Worm (Caenorhabditis elegans) whole organism, L3 larva: Measurements from ENCODE around the gene rps-1.

Experiments used
- R02D3.7 ChIP-seq: fragments of 150-350 bp; optimal IDR thresholded peaks from 2 replicates; lab custom pipeline; 2014; ENCODE audit warnings: missing biosample characterization, missing genetic modification characterization
- ZK546.5 ChIP-seq: sonication (generic microtip); optimal IDR thresholded peaks from 2 replicates; lab custom pipeline; 2017; ENCODE audit warnings: missing biosample characterization, missing genetic modification characterization
- ama-1 ChIP-seq: fragments of 150-350 bp; optimal IDR thresholded peaks from 2 replicates; lab custom pipeline; 2018
- ceh-16 ChIP-seq: sonication (generic microtip); optimal IDR thresholded peaks from 2 replicates; lab custom pipeline; 2017; ENCODE audit warnings: missing biosample characterization, missing genetic modification characterization
- ceh-28 ChIP-seq: fragments of 150-350 bp; optimal IDR thresholded peaks from 2 replicates; lab custom pipeline; 2014; ENCODE audit warnings: missing biosample characterization, missing genetic modification reagents, missing genetic modification characterization
- ceh-82 ChIP-seq: fragments of 150-350 bp; optimal IDR thresholded peaks from 2 replicates; lab custom pipeline; 2014; ENCODE audit warnings: missing biosample characterization, missing genetic modification characterization
- ceh-9 ChIP-seq: sonication (generic microtip); optimal IDR thresholded peaks from 2 replicates; lab custom pipeline; 2018; ENCODE audit warnings: missing biosample characterization, missing genetic modification characterization
- daf-12 ChIP-seq: fragments of 150-350 bp; optimal IDR thresholded peaks from 2 replicates; lab custom pipeline; 2014; ENCODE audit warnings: missing biosample characterization, missing genetic modification reagents, missing genetic modification characterization
- egl-27 ChIP-seq: sonication (generic microtip); optimal IDR thresholded peaks from 4 replicates; lab custom pipeline; 2017; ENCODE audit warnings: missing biosample characterization, missing genetic modification reagents, missing genetic modification characterization
- egl-5 ChIP-seq: fragments of 150-350 bp; optimal IDR thresholded peaks from 2 replicates; lab custom pipeline; 2017; ENCODE audit warnings: missing biosample characterization, missing genetic modification reagents, missing genetic modification characterization, inconsistent platforms
- elt-1 ChIP-seq: fragments of 150-350 bp; optimal IDR thresholded peaks from 2 replicates; lab custom pipeline; 2014; ENCODE audit warnings: missing biosample characterization, missing genetic modification characterization
- eor-1 ChIP-seq, 2 experiments: fragments of 150-350 bp; optimal IDR thresholded peaks; 2 replicates each; lab custom pipeline; 2014 to 2018; ENCODE audit warnings: missing biosample characterization in 2 of 2, missing genetic modification characterization in 2 of 2
- fos-1 ChIP-seq: fragments of 150-350 bp; optimal IDR thresholded peaks from 2 replicates; lab custom pipeline; 2014; ENCODE audit warnings: missing biosample characterization, missing genetic modification characterization
- jun-1 ChIP-seq: fragments of 150-350 bp; optimal IDR thresholded peaks from 2 replicates; lab custom pipeline; 2014; ENCODE audit warnings: missing biosample characterization, missing genetic modification reagents, missing genetic modification characterization
- lin-15B ChIP-seq: fragments of 150-350 bp; optimal IDR thresholded peaks from 2 replicates; lab custom pipeline; 2014; ENCODE audit warnings: missing biosample characterization, missing genetic modification characterization
- lin-39 ChIP-seq: fragments of 150-350 bp; optimal IDR thresholded peaks from 2 replicates; lab custom pipeline; 2018; ENCODE audit warnings: missing biosample characterization, missing genetic modification reagents, missing genetic modification characterization
- mdl-1 ChIP-seq: fragments of 150-350 bp; optimal IDR thresholded peaks from 2 replicates; lab custom pipeline; 2014; ENCODE audit warnings: missing biosample characterization, missing genetic modification characterization
- nfya-1 ChIP-seq: sonication (generic microtip); optimal IDR thresholded peaks from 2 replicates; lab custom pipeline; 2017; ENCODE audit warnings: missing genetic modification characterization, mild to moderate bottlenecking, missing compliant biosample characterization, antibody characterized with exemption, moderate library complexity; ENCODE audit not compliant: insufficient read depth
- nhr-11 ChIP-seq: fragments of 150-350 bp; optimal IDR thresholded peaks from 2 replicates; lab custom pipeline; 2014; ENCODE audit warnings: missing biosample characterization, missing genetic modification characterization
- nhr-12 ChIP-seq: fragments of 150-350 bp; optimal IDR thresholded peaks from 2 replicates; lab custom pipeline; 2014; ENCODE audit warnings: missing biosample characterization, missing genetic modification characterization
- nhr-23 ChIP-seq: fragments of 150-350 bp; optimal IDR thresholded peaks from 2 replicates; lab custom pipeline; 2014; ENCODE audit warnings: missing biosample characterization, missing genetic modification reagents, missing genetic modification characterization
- nhr-237 ChIP-seq: fragments of 150-350 bp; optimal IDR thresholded peaks from 2 replicates; lab custom pipeline; 2014; ENCODE audit warnings: missing biosample characterization, missing genetic modification characterization
- nhr-25 ChIP-seq: sonication (generic microtip); optimal IDR thresholded peaks from 2 replicates; lab custom pipeline; 2017; ENCODE audit warnings: missing biosample characterization, missing genetic modification characterization
- nhr-28 ChIP-seq: fragments of 150-350 bp; optimal IDR thresholded peaks from 2 replicates; lab custom pipeline; 2014; ENCODE audit warnings: missing biosample characterization, missing genetic modification characterization
- nhr-43 ChIP-seq: sonication (generic microtip); optimal IDR thresholded peaks from 2 replicates; lab custom pipeline; 2016; ENCODE audit warnings: mild to moderate bottlenecking, missing genetic modification characterization, missing compliant biosample characterization; ENCODE audit not compliant: poor library complexity, severe bottlenecking
- nhr-77 ChIP-seq: fragments of 150-350 bp; optimal IDR thresholded peaks from 2 replicates; lab custom pipeline; 2014; ENCODE audit warnings: missing biosample characterization, missing genetic modification characterization
- pha-4 ChIP-seq: fragments of 150-350 bp; optimal IDR thresholded peaks from 2 replicates; lab custom pipeline; 2014; ENCODE audit warnings: missing biosample characterization, missing genetic modification reagents, missing genetic modification characterization
- pqm-1 ChIP-seq: fragments of 150-350 bp; optimal IDR thresholded peaks from 2 replicates; lab custom pipeline; 2017; ENCODE audit warnings: missing biosample characterization, missing genetic modification characterization, inconsistent platforms
- sea-2 ChIP-seq: fragments of 150-350 bp; sonication (generic microtip); optimal IDR thresholded peaks from 4 replicates; lab custom pipeline; 2014; ENCODE audit warnings: missing biosample characterization, missing genetic modification reagents, missing genetic modification characterization
- skn-1 ChIP-seq: fragments of 150-350 bp; optimal IDR thresholded peaks from 2 replicates; lab custom pipeline; 2014; ENCODE audit warnings: missing biosample characterization, missing genetic modification characterization
- tbx-2 ChIP-seq: sonication (generic microtip); optimal IDR thresholded peaks from 2 replicates; lab custom pipeline; 2016; ENCODE audit warnings: mild to moderate bottlenecking, missing genetic modification characterization, missing compliant biosample characterization
- unc-39 ChIP-seq: sonication (generic microtip); optimal IDR thresholded peaks from 4 replicates; lab custom pipeline; 2017; ENCODE audit warnings: missing biosample characterization, missing genetic modification characterization
- unc-62 ChIP-seq: fragments of 150-350 bp; sonication (generic microtip); optimal IDR thresholded peaks from 4 replicates; lab custom pipeline; 2014; ENCODE audit warnings: missing biosample characterization, missing genetic modification reagents, missing genetic modification characterization
- zag-1 ChIP-seq: fragments of 150-350 bp; optimal IDR thresholded peaks from 2 replicates; lab custom pipeline; 2014; ENCODE audit warnings: missing biosample characterization, missing genetic modification characterization
- ztf-4 ChIP-seq: fragments of 150-350 bp; optimal IDR thresholded peaks from 2 replicates; lab custom pipeline; 2014; ENCODE audit warnings: missing biosample characterization, missing genetic modification characterization

rps-1 gene

DNA sequence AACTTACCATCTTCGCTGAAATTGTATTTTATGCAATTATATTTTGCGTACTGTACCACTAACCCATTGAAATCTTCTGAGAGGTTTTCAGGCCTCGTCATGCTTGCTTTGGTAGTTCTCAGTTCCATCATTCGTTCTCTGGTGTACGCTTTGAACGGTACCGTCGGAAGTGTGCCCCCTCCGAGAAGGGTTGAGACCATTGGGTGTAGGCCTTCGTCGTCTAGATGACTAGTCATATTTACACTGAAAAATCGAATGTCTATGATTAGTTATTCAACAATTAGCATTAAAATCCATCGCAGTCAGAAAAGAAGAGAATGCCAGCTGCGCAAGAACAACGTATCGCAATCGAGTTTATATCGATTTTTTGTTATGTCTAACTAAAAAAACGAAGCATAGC, 810 bp upstream of the rps-1 start, which contains the start of gene ifet-1:
Gene ifet-1, minus strand, starts transcription at position 243 of the 400 bp plus-strand sequence.
- TF ChIP-seq ama-1 (lab: Kevin White, UChicago) (peak; percentile 12), sea-2 (GFP tag; lab: Kevin White, UChicago) (no peak)

DNA sequence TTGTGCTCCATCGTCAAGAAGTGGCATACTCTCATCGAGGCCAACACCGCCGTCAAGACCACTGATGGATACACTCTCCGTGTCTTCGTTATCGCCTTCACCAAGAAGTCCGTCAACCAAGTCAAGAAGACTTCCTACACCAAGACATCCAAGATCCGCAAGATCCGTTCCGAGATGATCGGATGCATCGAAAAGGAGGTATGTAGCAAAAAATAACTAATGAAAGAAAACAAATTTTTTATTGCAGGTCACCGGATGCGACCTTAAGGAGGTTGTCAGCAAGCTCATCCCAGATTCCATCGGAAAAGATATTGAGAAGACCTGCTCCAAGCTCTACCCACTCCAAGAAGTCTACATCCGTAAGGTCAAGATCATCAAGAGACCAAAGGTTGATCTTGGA, 595 bp downstream of the rps-1 start:
- TF ChIP-seq nhr-25 (tag; lab: Kevin White, UChicago) (no peak), nfya-1 (tag; lab: Kevin White, UChicago) (no peak), elt-1 (tag; lab: Kevin White, UChicago) (no peak), nhr-77 (tag; lab: Kevin White, UChicago) (no peak)

DNA sequence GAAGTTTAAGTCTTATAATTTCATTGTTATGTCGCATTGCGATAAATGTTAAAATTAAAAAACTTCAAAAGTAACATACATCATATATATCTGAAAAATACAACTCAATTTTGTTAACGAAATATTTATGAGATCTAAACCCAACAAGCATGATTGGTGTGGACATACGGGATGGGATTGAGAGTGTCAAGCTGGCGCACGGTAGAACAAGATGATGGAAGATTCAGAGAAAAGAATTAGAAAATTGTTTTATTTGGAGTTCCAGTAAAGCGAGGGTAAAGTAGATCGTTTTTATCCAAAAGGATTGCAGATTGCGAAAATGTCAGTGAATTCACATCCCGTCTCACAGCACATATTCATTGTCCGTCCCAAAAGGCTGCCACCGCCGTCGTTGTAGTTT, 1.1 kb downstream of the rps-1 start:
- no peak for TF ChIP-seq egl-27 (tag; lab: Kevin White, UChicago)
- no peak for TF ChIP-seq ceh-28 (tag; lab: Kevin White, UChicago)
- no peak for TF ChIP-seq ztf-4 (tag; lab: Kevin White, UChicago)
- no peak for TF ChIP-seq tbx-2 (tag; lab: Kevin White, UChicago)
- TF ChIP-seq R02D3.7 (tag; lab: Kevin White, UChicago): no peak
- no peak for TF ChIP-seq nhr-23 (tag; lab: Kevin White, UChicago)
- no peak for TF ChIP-seq nhr-12 (tag; lab: Kevin White, UChicago)
- no peak for TF ChIP-seq nhr-237 (tag; lab: Kevin White, UChicago)
- TF ChIP-seq nhr-11 (tag; lab: Kevin White, UChicago): no peak
- no peak for TF ChIP-seq fos-1 (tag; lab: Kevin White, UChicago)
- TF ChIP-seq lin-39 (tag; lab: Kevin White, UChicago): no peak
- TF ChIP-seq, all 47 proteins: peak for 0

- TF ChIP-seq lin-15B (tag; lab: Kevin White, UChicago) (no peak), elt-1 (tag; lab: Kevin White, UChicago) (no peak), skn-1 (tag; lab: Kevin White, UChicago) (no peak), daf-12 (tag; lab: Kevin White, UChicago) (no peak), ztf-4 (tag; lab: Kevin White, UChicago) (no peak), tbx-2 (tag; lab: Kevin White, UChicago) (no peak), unc-39 (tag; lab: Kevin White, UChicago) (no peak), pqm-1 (no peak), nhr-77 (tag; lab: Kevin White, UChicago) (no peak), ceh-82 (tag; lab: Kevin White, UChicago) (no peak), egl-5 (tag; lab: Kevin White, UChicago) (no peak), fos-1 (tag; lab: Kevin White, UChicago) (no peak), mdl-1 (tag; lab: Kevin White, UChicago) (no peak)
Observed at ce11 chrIII:4477472-4477871, 1.8 kb downstream of the rps-1 start, which contains the start of gene ins-17. ins-17 (minus strand) TSS chrIII:4477572.

ce11 chrIII:4481787-4482186, 6.1 kb downstream of the rps-1 start:
- no peak for TF ChIP-seq egl-5 (tag; lab: Kevin White, UChicago)
- TF ChIP-seq ceh-9 (tag; lab: Kevin White, UChicago): no peak
- no peak for TF ChIP-seq unc-62
- TF ChIP-seq ZK546.5: no peak
- no peak for TF ChIP-seq lin-15B (tag; lab: Kevin White, UChicago)
- TF ChIP-seq nhr-43 (tag; lab: Kevin White, UChicago): no peak
- no peak for TF ChIP-seq zag-1 (tag; lab: Kevin White, UChicago)
- TF ChIP-seq ceh-16: no peak
- no peak for TF ChIP-seq daf-12 (tag; lab: Kevin White, UChicago)
- no peak for TF ChIP-seq nhr-28 (tag; lab: Kevin White, UChicago)
- TF ChIP-seq ceh-82 (tag; lab: Kevin White, UChicago): no peak
- TF ChIP-seq pqm-1: no peak
- no peak for TF ChIP-seq eor-1 (tag; optimal IDR thresholded peaks at IDR 0.05; lab: Kevin White, UChicago)
- no peak for TF ChIP-seq ama-1 (lab: Kevin White, UChicago)
- no peak for TF ChIP-seq jun-1
- no peak for TF ChIP-seq elt-1 (tag; lab: Kevin White, UChicago)
- TF ChIP-seq pha-4: no peak
